Fruit fly (Drosophila melanogaster): ENCODE data around the gene RpS28-like.

DNA sequence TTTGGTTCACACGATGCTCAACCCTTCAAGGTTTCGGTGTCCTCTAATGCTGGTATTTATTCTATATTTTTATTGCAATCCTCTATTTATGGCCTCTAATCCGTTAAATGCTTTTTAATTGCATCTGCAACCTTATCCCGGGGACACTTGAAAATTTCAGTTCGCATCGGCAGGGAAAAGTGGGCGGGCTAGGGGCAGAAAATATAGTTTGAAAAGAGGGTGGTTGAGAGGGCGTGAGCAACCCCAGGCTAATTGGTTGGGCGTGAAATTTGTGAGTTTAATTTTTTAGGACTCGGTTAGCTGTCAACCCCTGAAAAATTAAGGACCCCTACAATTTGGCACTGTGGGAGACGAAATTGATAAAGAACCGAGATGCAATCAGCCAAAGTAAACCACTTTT is 9.1 kb downstream of the RpS28-like start:
- TF ChIP-seq CG6854 (GFP tag; optimal IDR thresholded peaks at IDR 0.05) (no peak), CG8119 (GFP tag; IDR thresholded peaks at IDR 0.05) (no peak), CG15336 (GFP tag; IDR thresholded peaks at IDR 0.05) (no peak), CG8632 (GFP tag; optimal IDR thresholded peaks at IDR 0.05) (no peak), salr (GFP tag; optimal IDR thresholded peaks at IDR 0.05) (no peak), Sox14 (GFP tag; optimal IDR thresholded peaks at IDR 0.05) (no peak), Lpt (GFP tag; optimal IDR thresholded peaks at IDR 0.05) (no peak), Hr39 (GFP tag; optimal IDR thresholded peaks at IDR 0.05) (no peak), Blimp-1 (GFP tag; optimal IDR thresholded peaks at IDR 0.05) (no peak), Sox15 (GFP tag; optimal IDR thresholded peaks at IDR 0.05) (no peak)
